Fruit fly (Drosophila melanogaster) whole organism, embryonic: ENCODE measurements around the gene spas.

Experiments used
- Abd-B ChIP-seq: fragments of 200-800 bp; sonication (Bioruptor generic); optimal IDR thresholded peaks from 2 replicates; lab custom pipeline; 2018; ENCODE audit warnings: missing biosample characterization, mild to moderate bottlenecking, missing genetic modification characterization, moderate library complexity
- Adf1 ChIP-seq: fragments of 200-800 bp; sonication (Bioruptor generic); IDR thresholded peaks from 2 replicates; pipeline ENCODE4 v1.3.6; 2022; ENCODE audit warnings: missing biosample characterization, missing genetic modification characterization
- Awh ChIP-seq: fragments of 200-800 bp; sonication (Bioruptor generic); IDR thresholded peaks from 2 replicates; pipeline ENCODE4, ENCODE4 v1.3.6; 2022; ENCODE audit warnings: missing biosample characterization, missing genetic modification characterization
- BtbVII ChIP-seq: fragments of 200-800 bp; sonication (Bioruptor generic); optimal IDR thresholded peaks from 3 replicates; lab custom pipeline; 2017; ENCODE audit warnings: missing biosample characterization, mild to moderate bottlenecking, missing genetic modification characterization
- CG11398 ChIP-seq: fragments of 200-800 bp; sonication (Bioruptor generic); optimal IDR thresholded peaks from 2 replicates; lab custom pipeline; 2016; ENCODE audit warnings: missing biosample characterization, missing genetic modification characterization
- CG12391 ChIP-seq: fragments of 200-800 bp; sonication (Bioruptor generic); optimal IDR thresholded peaks from 3 replicates; lab custom pipeline; 2018; ENCODE audit warnings: missing biosample characterization, mild to moderate bottlenecking, missing genetic modification characterization, moderate library complexity
- CG12769 ChIP-seq: fragments of 200-800 bp; sonication (Bioruptor generic); optimal IDR thresholded peaks from 2 replicates; lab custom pipeline; 2019; ENCODE audit warnings: missing biosample characterization, mild to moderate bottlenecking, missing genetic modification characterization, moderate library complexity
- CG14014 ChIP-seq: fragments of 200-800 bp; sonication (Bioruptor generic); IDR thresholded peaks from 2 replicates; pipeline ENCODE4 v1.3.6; 2022; ENCODE audit warnings: missing biosample characterization, missing genetic modification characterization
- CG16779 ChIP-seq: fragments of 200-800 bp; sonication (Bioruptor generic); IDR thresholded peaks from 2 replicates; pipeline ENCODE4 v1.3.6; 2022; ENCODE audit warnings: missing biosample characterization, missing genetic modification characterization
- CG17385 ChIP-seq: fragments of 200-800 bp; sonication (Bioruptor generic); optimal IDR thresholded peaks from 3 replicates; lab custom pipeline; 2018; ENCODE audit warnings: missing biosample characterization, mild to moderate bottlenecking, missing genetic modification characterization
- CG34422 ChIP-seq: fragments of 200-800 bp; sonication (Bioruptor generic); IDR thresholded peaks from 3 replicates; pipeline ENCODE4 v1.3.6; 2022; ENCODE audit warnings: missing biosample characterization, missing genetic modification characterization
- CG3726 ChIP-seq: fragments of 200-800 bp; sonication (Bioruptor generic); IDR thresholded peaks from 3 replicates; pipeline ENCODE4, ENCODE4 v1.3.6; 2022; ENCODE audit warnings: missing biosample characterization, missing genetic modification characterization
- CG5180 ChIP-seq: fragments of 200-800 bp; sonication (Bioruptor generic); optimal IDR thresholded peaks from 3 replicates; lab custom pipeline; 2017; ENCODE audit warnings: missing biosample characterization, missing genetic modification characterization, mild to moderate bottlenecking, moderate library complexity, missing genetic modification reagents
- CG7271 ChIP-seq: fragments of 200-800 bp; sonication (Bioruptor generic); optimal IDR thresholded peaks from 2 replicates; lab custom pipeline; 2018; ENCODE audit warnings: missing biosample characterization, mild to moderate bottlenecking, missing genetic modification characterization, moderate library complexity
- CG7372 ChIP-seq: fragments of 200-800 bp; sonication (Bioruptor generic); IDR thresholded peaks from 2 replicates; pipeline ENCODE4 v1.3.6; 2022; ENCODE audit warnings: missing biosample characterization, missing genetic modification characterization
- CG7839 ChIP-seq: fragments of 200-800 bp; sonication (Bioruptor generic); optimal IDR thresholded peaks from 3 replicates; lab custom pipeline; 2018; ENCODE audit warnings: missing biosample characterization, mild to moderate bottlenecking, missing genetic modification characterization, moderate library complexity
- CG7963 ChIP-seq: fragments of 200-800 bp; sonication (Bioruptor generic); IDR thresholded peaks from 3 replicates; pipeline ENCODE4 v1.3.6; 2022; ENCODE audit warnings: missing biosample characterization, missing genetic modification characterization; ENCODE audit not compliant: partially characterized antibody
- Deaf1 ChIP-seq: fragments of 200-800 bp; optimal IDR thresholded peaks from 3 replicates; lab custom pipeline; 2019; ENCODE audit warnings: missing biosample characterization, mild to moderate bottlenecking, missing genetic modification characterization, moderate library complexity
- Dref ChIP-seq: fragments of 200-800 bp; sonication (Bioruptor generic); IDR thresholded peaks from 2 replicates; pipeline ENCODE4 v1.3.6; 2022; ENCODE audit warnings: missing biosample characterization, missing genetic modification characterization
- Ets97D ChIP-seq: fragments of 200-800 bp; sonication (Bioruptor generic); optimal IDR thresholded peaks from 3 replicates; lab custom pipeline; 2016; ENCODE audit warnings: missing biosample characterization, missing genetic modification characterization
- MBD-R2 ChIP-seq: fragments of 200-800 bp; sonication (Bioruptor generic); IDR thresholded peaks from 2 replicates; pipeline ENCODE4 v1.3.6; 2022; ENCODE audit warnings: missing biosample characterization, missing genetic modification characterization
- MESR4 ChIP-seq: fragments of 200-800 bp; sonication (Bioruptor generic); optimal IDR thresholded peaks from 2 replicates; lab custom pipeline; 2018; ENCODE audit warnings: missing biosample characterization, mild to moderate bottlenecking, missing genetic modification characterization, moderate library complexity
- Myb ChIP-seq: fragments of 200-800 bp; sonication (Bioruptor generic); optimal IDR thresholded peaks from 2 replicates; lab custom pipeline; 2016; ENCODE audit warnings: missing biosample characterization, missing genetic modification characterization
- NC2β ChIP-seq: fragments of 200-800 bp; sonication (Bioruptor generic); optimal IDR thresholded peaks from 2 replicates; lab custom pipeline; 2016; ENCODE audit warnings: missing biosample characterization, missing genetic modification characterization
- Nf-YA ChIP-seq: fragments of 200-800 bp; sonication (Bioruptor generic); IDR thresholded peaks from 2 replicates; pipeline ENCODE4 v1.3.6; 2022; ENCODE audit warnings: missing biosample characterization, missing genetic modification characterization
- Nf-YC ChIP-seq: fragments of 200-800 bp; optimal IDR thresholded peaks from 3 replicates; lab custom pipeline; 2019; ENCODE audit warnings: missing biosample characterization, mild to moderate bottlenecking, missing genetic modification characterization, moderate library complexity
- Rfx ChIP-seq: fragments of 200-800 bp; sonication (Bioruptor generic); IDR thresholded peaks from 2 replicates; pipeline ENCODE4 v1.3.6; 2022; ENCODE audit warnings: missing biosample characterization, missing genetic modification characterization
- Sin3A ChIP-seq: fragments of >200 bp; optimal IDR thresholded peaks from 2 replicates; lab custom pipeline; 2018
- Ssrp ChIP-seq: fragments of 200-800 bp; sonication (Bioruptor generic); optimal IDR thresholded peaks from 2 replicates; lab custom pipeline; 2018; ENCODE audit warnings: missing biosample characterization, mild to moderate bottlenecking, missing genetic modification characterization, moderate library complexity
- ase ChIP-seq: fragments of 200-800 bp; sonication (Bioruptor generic); IDR thresholded peaks from 3 replicates; pipeline ENCODE4 v1.3.6; 2022; ENCODE audit warnings: missing biosample characterization, missing genetic modification characterization
- az2 ChIP-seq: fragments of 200-800 bp; sonication (Bioruptor generic); optimal IDR thresholded peaks from 3 replicates; lab custom pipeline; 2016; ENCODE audit warnings: missing biosample characterization, missing genetic modification characterization
- crc ChIP-seq: fragments of 200-800 bp; sonication (Bioruptor generic); optimal IDR thresholded peaks from 2 replicates; lab custom pipeline; 2016; ENCODE audit warnings: missing biosample characterization, missing genetic modification characterization
- dati ChIP-seq: fragments of 200-800 bp; sonication (Bioruptor generic); IDR thresholded peaks from 2 replicates; pipeline ENCODE4 v1.3.6; 2022; ENCODE audit warnings: missing biosample characterization, missing genetic modification characterization
- dysf ChIP-seq: fragments of 200-800 bp; sonication (Bioruptor generic); IDR thresholded peaks from 3 replicates; pipeline ENCODE4 v1.3.6; 2022; ENCODE audit warnings: missing biosample characterization, missing genetic modification characterization
- esg ChIP-seq: fragments of 200-800 bp; sonication (Bioruptor generic); conservative IDR thresholded peaks from 2 replicates; pipeline ENCODE4 v1.3.6; 2022; ENCODE audit warnings: missing biosample characterization, missing genetic modification characterization
- grn ChIP-seq: fragments of 200-800 bp; sonication (Bioruptor generic); optimal IDR thresholded peaks from 3 replicates; lab custom pipeline; 2017; ENCODE audit warnings: missing biosample characterization, missing genetic modification characterization
- hth ChIP-seq: fragments of >200 bp; optimal IDR thresholded peaks from 2 replicates; lab custom pipeline; 2017; ENCODE audit warnings: inconsistent platforms
- insv ChIP-seq, 2 experiments: fragments of 200-800 bp; sonication (Bioruptor generic); optimal IDR thresholded peaks; 3 replicates each; lab custom pipeline; 2016 to 2018; ENCODE audit warnings: missing biosample characterization in 2 of 2, missing genetic modification characterization in 2 of 2
- ken ChIP-seq: fragments of 200-800 bp; sonication (Bioruptor generic); IDR thresholded peaks from 3 replicates; pipeline ENCODE4 v1.3.6; 2022; ENCODE audit warnings: missing biosample characterization, missing genetic modification characterization
- maf-S ChIP-seq: fragments of 200-800 bp; sonication (Bioruptor generic); optimal IDR thresholded peaks from 2 replicates; lab custom pipeline; 2016; ENCODE audit warnings: missing biosample characterization, missing genetic modification characterization
- peb ChIP-seq: fragments of 200-800 bp; sonication (Bioruptor generic); IDR thresholded peaks from 2 replicates; pipeline ENCODE4 v1.3.6; 2022; ENCODE audit warnings: missing biosample characterization, missing genetic modification characterization
- pfk ChIP-seq: fragments of 200-800 bp; sonication (Bioruptor generic); optimal IDR thresholded peaks from 2 replicates; lab custom pipeline; 2018; ENCODE audit warnings: missing biosample characterization, mild to moderate bottlenecking, missing genetic modification characterization, moderate library complexity
- pita ChIP-seq: fragments of 200-800 bp; sonication (Bioruptor generic); optimal IDR thresholded peaks from 2 replicates; lab custom pipeline; 2017; ENCODE audit warnings: missing biosample characterization, mild to moderate bottlenecking, missing genetic modification characterization
- sna ChIP-seq: fragments of 200-800 bp; sonication (Bioruptor generic); IDR thresholded peaks from 2 replicates; pipeline ENCODE4 v1.3.6; 2022; ENCODE audit warnings: missing biosample characterization, missing genetic modification characterization; ENCODE audit not compliant: partially characterized antibody
- so ChIP-seq: fragments of 200-800 bp; sonication (Bioruptor generic); IDR thresholded peaks from 3 replicates; pipeline ENCODE4 v1.3.6; 2022; ENCODE audit warnings: missing biosample characterization, missing genetic modification characterization
- tll ChIP-seq, 2 experiments: fragments of 200-800 bp in 1 of 2; fragments of >200 bp in 1 of 2; sonication (Bioruptor generic) in 1 of 2; optimal IDR thresholded peaks; 2 replicates each; lab custom pipeline; 2017 to 2019; ENCODE audit warnings: missing biosample characterization in 2 of 2, missing genetic modification characterization in 2 of 2, mild to moderate bottlenecking in 1 of 2, moderate library complexity in 1 of 2
- toy ChIP-seq: fragments of 200-800 bp; sonication (Bioruptor generic); IDR thresholded peaks from 2 replicates; pipeline ENCODE4 v1.3.6; 2022; ENCODE audit warnings: missing biosample characterization, missing genetic modification characterization
- trh ChIP-seq: fragments of 200-800 bp; sonication (Bioruptor generic); optimal IDR thresholded peaks from 2 replicates; lab custom pipeline; 2016; ENCODE audit warnings: missing biosample characterization, missing genetic modification characterization
- tx ChIP-seq: fragments of 200-800 bp; sonication (Bioruptor generic); optimal IDR thresholded peaks from 2 replicates; lab custom pipeline; 2016; ENCODE audit warnings: missing biosample characterization, missing genetic modification characterization
- unpg ChIP-seq: fragments of 200-800 bp; sonication (Bioruptor generic); optimal IDR thresholded peaks from 3 replicates; lab custom pipeline; 2018; ENCODE audit warnings: missing biosample characterization, mild to moderate bottlenecking, missing genetic modification characterization, moderate library complexity
- vvl ChIP-seq: fragments of 200-800 bp; sonication (Bioruptor generic); IDR thresholded peaks from 2 replicates; pipeline ENCODE4 v1.3.6; 2022; ENCODE audit warnings: missing biosample characterization, missing genetic modification characterization

The spas gene

DNA sequence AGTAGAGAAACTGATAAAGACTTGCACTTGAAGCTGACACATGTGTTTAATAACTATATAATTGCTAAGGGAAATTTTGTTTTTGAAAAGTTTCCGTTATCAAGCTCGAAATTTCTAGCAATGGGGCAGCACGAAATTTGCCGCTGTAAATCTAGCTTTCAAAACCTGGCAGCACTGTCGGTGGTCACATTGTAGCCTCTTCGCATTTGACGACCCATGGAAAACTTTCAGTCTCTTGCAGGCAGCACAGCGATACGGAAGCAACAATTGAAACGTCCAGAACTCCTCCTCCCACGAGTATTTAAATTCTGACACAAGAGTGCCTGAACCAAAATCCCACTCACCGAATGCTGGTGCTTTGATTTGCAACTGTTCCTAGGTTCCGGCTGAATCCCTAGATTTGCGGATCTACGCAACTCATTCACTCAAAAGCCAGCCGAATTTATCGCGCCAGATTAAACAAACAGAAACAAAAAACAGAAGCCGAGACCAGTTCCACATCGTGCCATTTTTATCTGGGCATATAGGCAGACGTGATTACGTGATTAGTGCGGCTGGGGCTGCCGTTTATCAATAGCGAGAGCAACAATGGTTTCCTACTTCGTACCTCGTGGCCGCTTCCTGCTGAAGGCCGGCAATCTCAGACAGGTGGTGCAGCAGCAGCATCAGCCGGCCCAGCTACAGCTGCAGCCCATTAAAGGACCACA, 13.6 kb downstream of the spas start (continued):
- no peak for TF ChIP-seq CG17385 (GFP tag; lab: Kevin White, UChicago)
- no peak for TF ChIP-seq toy (GFP tag; lab: Robert Waterston, UW)
- TF ChIP-seq Nf-YC (tag; lab: Kevin White, UChicago): peak; percentile 10
- no peak for TF ChIP-seq Dref (GFP tag; lab: Robert Waterston, UW)
- TF ChIP-seq ase (GFP tag; lab: Robert Waterston, UW): no peak
- peak; percentile 85 for TF ChIP-seq MESR4 (GFP tag; lab: Kevin White, UChicago)
- TF ChIP-seq Awh (GFP tag; lab: Robert Waterston, UW): no peak
- no peak for TF ChIP-seq NC2β
- TF ChIP-seq CG7839 (tag; lab: Kevin White, UChicago): no peak
- TF ChIP-seq hth (lab: Kevin White, UChicago): no peak
- no peak for TF ChIP-seq esg (GFP tag; lab: Robert Waterston, UW)
- no peak for TF ChIP-seq CG7271 (tag; lab: Kevin White, UChicago)
- peak; percentile 42; the same call in 1 of the 3 replicates for TF ChIP-seq dysf (GFP tag; lab: Robert Waterston, UW)
- 0 out of 3 replicates have a peak, but pooled peaks have one; percentile 22 for TF ChIP-seq ken
- TF ChIP-seq so (GFP tag; lab: Robert Waterston, UW): no peak
- TF ChIP-seq grn (GFP tag; lab: Kevin White, UChicago): no peak
- peak; percentile 30; the same call in 1 of the 2 replicates for TF ChIP-seq CG14014 (GFP tag; lab: Robert Waterston, UW)
- TF ChIP-seq CG5180 (GFP tag; lab: Kevin White, UChicago): no peak
- TF ChIP-seq pfk: no peak
- TF ChIP-seq peb: no peak
- TF ChIP-seq unpg: no peak
- TF ChIP-seq BtbVII: peak; percentile 49
- no peak for TF ChIP-seq dati (GFP tag; lab: Robert Waterston, UW)
- no peak for TF ChIP-seq Sin3A (lab: Kevin White, UChicago)
- no peak for TF ChIP-seq Ssrp
- TF ChIP-seq crc (GFP tag; lab: Kevin White, UChicago): no peak
- TF ChIP-seq CG12769: peak; percentile 69
- no peak for TF ChIP-seq Abd-B (GFP tag; lab: Kevin White, UChicago)
- no peak for TF ChIP-seq tll (GFP tag; optimal IDR thresholded peaks at IDR 0.05; lab: Kevin White, UChicago)
- TF ChIP-seq Myb (GFP tag; lab: Kevin White, UChicago): peak; percentile 53
- TF ChIP-seq vvl: peak; percentile 29
- TF ChIP-seq CG3726 (GFP tag; lab: Robert Waterston, UW): no peak
- TF ChIP-seq CG7963 (GFP tag; lab: Robert Waterston, UW): no peak
- TF ChIP-seq az2: no peak
- TF ChIP-seq tx: no peak
- TF ChIP-seq CG12391: no peak
- peak; percentile 32; the same call in 1 of the 2 replicates for TF ChIP-seq MBD-R2 (GFP tag; lab: Robert Waterston, UW)
- TF ChIP-seq pita (GFP tag; lab: Kevin White, UChicago): no peak
- peak; percentile 54; the same call in 1 of the 2 replicates for TF ChIP-seq Rfx (GFP tag; lab: Robert Waterston, UW)
- TF ChIP-seq maf-S (GFP tag; lab: Kevin White, UChicago): no peak
- TF ChIP-seq insv (GFP tag; optimal IDR thresholded peaks at IDR 0.05; lab: Kevin White, UChicago): no peak
- TF ChIP-seq Deaf1 (tag; lab: Kevin White, UChicago): peak; percentile 12
- no peak for TF ChIP-seq CG11398 (GFP tag; lab: Kevin White, UChicago)
- TF ChIP-seq CG34422: peak; percentile 40; the same call in 1 of the 3 replicates
- TF ChIP-seq trh (GFP tag; lab: Kevin White, UChicago): no peak
- 0 out of 2 replicates have a peak, but pooled peaks have one; percentile 25 for TF ChIP-seq CG16779 (GFP tag; lab: Robert Waterston, UW)
- no peak for TF ChIP-seq CG7372 (GFP tag; lab: Robert Waterston, UW)
- TF ChIP-seq Nf-YA (GFP tag; lab: Robert Waterston, UW): no peak
- TF ChIP-seq sna (GFP tag; lab: Robert Waterston, UW): no peak
- TF ChIP-seq Adf1 (GFP tag; lab: Robert Waterston, UW): no peak; the same call in 1 of the 2 replicates
- TF ChIP-seq Ets97D (GFP tag; lab: Kevin White, UChicago): no peak
